Worm (Caenorhabditis elegans) whole organism, L3 larva: ENCODE measurements around the gene Y43F8B.17.

Experiments used
- aly-2 ChIP-seq: fragments of 150-350 bp; optimal IDR thresholded peaks from 2 replicates; lab custom pipeline; 2014; ENCODE audit warnings: missing biosample characterization, missing genetic modification characterization
- ama-1 ChIP-seq: fragments of 150-350 bp; optimal IDR thresholded peaks from 2 replicates; lab custom pipeline; 2018
- egl-27 ChIP-seq: sonication (generic microtip); optimal IDR thresholded peaks from 4 replicates; lab custom pipeline; 2017; ENCODE audit warnings: missing biosample characterization, missing genetic modification reagents, missing genetic modification characterization
- elt-2 ChIP-seq: sonication (generic microtip); optimal IDR thresholded peaks from 2 replicates; lab custom pipeline; 2016; ENCODE audit warnings: missing genetic modification reagents, mild to moderate bottlenecking, missing genetic modification characterization, missing compliant biosample characterization
- nhr-43 ChIP-seq: sonication (generic microtip); optimal IDR thresholded peaks from 2 replicates; lab custom pipeline; 2016; ENCODE audit warnings: mild to moderate bottlenecking, missing genetic modification characterization, missing compliant biosample characterization; ENCODE audit not compliant: poor library complexity, severe bottlenecking
- nhr-76 ChIP-seq: fragments of 150-350 bp; sonication (generic microtip); optimal IDR thresholded peaks from 5 replicates; lab custom pipeline; 2014; ENCODE audit warnings: missing biosample characterization, missing genetic modification characterization
- unc-62 ChIP-seq: fragments of 150-350 bp; sonication (generic microtip); optimal IDR thresholded peaks from 4 replicates; lab custom pipeline; 2014; ENCODE audit warnings: missing biosample characterization, missing genetic modification reagents, missing genetic modification characterization
- zag-1 ChIP-seq: fragments of 150-350 bp; optimal IDR thresholded peaks from 2 replicates; lab custom pipeline; 2014; ENCODE audit warnings: missing biosample characterization, missing genetic modification characterization

ce11 chrV:19501389-19501788 is 16.9 kb downstream of the Y43F8B.17 start:
- TF ChIP-seq egl-27 (tag; lab: Kevin White, UChicago) = no peak
- TF ChIP-seq ama-1 (lab: Kevin White, UChicago) = no peak
- no peak for TF ChIP-seq elt-2
- TF ChIP-seq nhr-43 (tag; lab: Kevin White, UChicago) = no peak
- no peak for TF ChIP-seq zag-1 (tag; lab: Kevin White, UChicago)
- no peak for TF ChIP-seq unc-62
- no peak for TF ChIP-seq aly-2 (tag; lab: Kevin White, UChicago)
- TF ChIP-seq nhr-76 (tag; lab: Kevin White, UChicago) = no peak
